Fruit fly (Drosophila melanogaster): ENCODE measurements around the gene Rsph3.

DNA sequence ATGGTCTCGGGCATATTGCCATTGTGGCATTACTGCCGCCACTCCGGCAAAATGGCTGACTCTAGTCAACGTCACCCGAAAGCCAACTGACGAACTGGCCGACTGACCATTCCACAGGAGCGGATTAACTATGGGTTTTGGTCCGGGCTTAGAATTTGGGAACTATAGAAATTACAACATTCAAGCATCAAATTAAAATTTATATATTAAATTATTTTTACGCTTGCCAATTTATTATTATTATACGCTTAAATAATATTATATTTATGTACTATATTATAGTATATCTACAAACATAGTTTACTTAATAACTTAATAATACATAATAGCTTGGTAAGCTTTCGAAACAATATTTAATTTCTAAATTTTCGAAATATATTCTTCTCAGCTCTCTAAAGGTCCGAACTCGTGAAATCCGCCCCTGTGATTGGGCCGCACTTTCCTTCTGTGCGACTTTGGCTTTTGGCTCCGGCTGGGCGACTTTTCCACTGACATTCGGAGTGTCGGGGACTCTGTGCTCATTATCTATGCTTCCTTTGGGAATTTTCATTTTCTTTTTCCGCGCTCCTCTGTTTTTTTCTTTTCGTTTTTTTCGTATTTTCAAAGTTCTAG lies 34.5 kb upstream of the Rsph3 start:
- TF ChIP-seq psq (optimal IDR thresholded peaks at IDR 0.05) (no peak), pan (optimal IDR thresholded peaks at IDR 0.05) (no peak), usp (GFP tag; optimal IDR thresholded peaks at IDR 0.05) (no peak), Dll (optimal IDR thresholded peaks at IDR 0.05) (no peak)

All from whole organism.